Fruit fly (Drosophila melanogaster) whole organism, prepupa: ENCODE data around the gene cv.

ENCODE experiments used
- Blimp-1 ChIP-seq: fragments of 200-800 bp; sonication (Bioruptor generic); optimal IDR thresholded peaks from 3 replicates; lab custom pipeline; 2017; ENCODE audit warnings: missing biosample characterization, missing genetic modification characterization, mild to moderate bottlenecking, moderate library complexity, missing genetic modification reagents
- CG10631 ChIP-seq: fragments of 200-800 bp; sonication (Bioruptor generic); optimal IDR thresholded peaks from 2 replicates; lab custom pipeline; 2016; ENCODE audit warnings: missing biosample characterization, missing genetic modification characterization
- CG10669 ChIP-seq: fragments of 200-800 bp; sonication (Bioruptor generic); optimal IDR thresholded peaks from 3 replicates; lab custom pipeline; 2018; ENCODE audit warnings: missing biosample characterization, mild to moderate bottlenecking, missing genetic modification characterization, moderate library complexity
- CG11294 ChIP-seq: fragments of 200-800 bp; sonication (Bioruptor generic); IDR thresholded peaks from 2 replicates; pipeline ENCODE4 v1.3.6; 2022; ENCODE audit warnings: missing biosample characterization, missing genetic modification characterization
- CG11762 ChIP-seq: fragments of 200-800 bp; sonication (Bioruptor generic); optimal IDR thresholded peaks from 3 replicates; lab custom pipeline; 2016; ENCODE audit warnings: missing biosample characterization, missing genetic modification characterization; ENCODE audit not compliant: insufficient read depth
- CG11902 ChIP-seq: fragments of 200-800 bp; sonication (Bioruptor generic); optimal IDR thresholded peaks from 3 replicates; lab custom pipeline; 2016; ENCODE audit warnings: missing biosample characterization, missing genetic modification characterization
- CG15336 ChIP-seq: fragments of 200-800 bp; sonication (Bioruptor generic); IDR thresholded peaks from 2 replicates; pipeline ENCODE4 v1.3.6; 2022; ENCODE audit warnings: missing biosample characterization, missing genetic modification characterization
- CG1621 ChIP-seq: fragments of 200-800 bp; sonication (Bioruptor generic); optimal IDR thresholded peaks from 3 replicates; lab custom pipeline; 2018; ENCODE audit warnings: missing biosample characterization, mild to moderate bottlenecking, missing genetic modification characterization
- CG3032 ChIP-seq: fragments of 200-800 bp; optimal IDR thresholded peaks from 2 replicates; lab custom pipeline; 2019; ENCODE audit warnings: missing biosample characterization, mild to moderate bottlenecking, missing genetic modification characterization, moderate library complexity
- CG31627 ChIP-seq: fragments of 200-800 bp; sonication (Bioruptor generic); optimal IDR thresholded peaks from 3 replicates; lab custom pipeline; 2016; ENCODE audit warnings: missing biosample characterization, missing genetic modification characterization
- CG32006 ChIP-seq: fragments of 200-800 bp; sonication (Bioruptor generic); optimal IDR thresholded peaks from 3 replicates; lab custom pipeline; 2017; ENCODE audit warnings: missing biosample characterization, mild to moderate bottlenecking, missing genetic modification characterization
- CG34406 ChIP-seq: fragments of 200-800 bp; sonication (Bioruptor generic); optimal IDR thresholded peaks from 3 replicates; lab custom pipeline; 2016; ENCODE audit warnings: missing biosample characterization, missing genetic modification characterization
- CG3919 ChIP-seq: fragments of 200-800 bp; sonication (Bioruptor generic); optimal IDR thresholded peaks from 3 replicates; lab custom pipeline; 2016; ENCODE audit warnings: missing biosample characterization, missing genetic modification characterization
- CG4318 ChIP-seq: fragments of 200-800 bp; sonication (Bioruptor generic); optimal IDR thresholded peaks from 3 replicates; lab custom pipeline; 2017; ENCODE audit warnings: missing biosample characterization, mild to moderate bottlenecking, missing genetic modification characterization
- CG6163 ChIP-seq: fragments of 200-800 bp; sonication (Bioruptor generic); IDR thresholded peaks from 3 replicates; pipeline ENCODE4 v1.3.6; 2022; ENCODE audit warnings: missing biosample characterization, missing genetic modification characterization
- CG6792 ChIP-seq: fragments of 200-800 bp; sonication (Bioruptor generic); optimal IDR thresholded peaks from 3 replicates; lab custom pipeline; 2016; ENCODE audit warnings: missing biosample characterization, missing genetic modification characterization
- CG6808 ChIP-seq: fragments of 200-800 bp; sonication (Bioruptor generic); optimal IDR thresholded peaks from 3 replicates; lab custom pipeline; 2017; ENCODE audit warnings: missing biosample characterization, missing genetic modification characterization, mild to moderate bottlenecking, moderate library complexity, missing genetic modification reagents
- CG6854 ChIP-seq: fragments of 200-800 bp; sonication (Bioruptor generic); optimal IDR thresholded peaks from 2 replicates; lab custom pipeline; 2017; ENCODE audit warnings: missing biosample characterization, mild to moderate bottlenecking, missing genetic modification characterization
- CG7368 ChIP-seq: fragments of 200-800 bp; sonication (Bioruptor generic); optimal IDR thresholded peaks from 3 replicates; lab custom pipeline; 2016; ENCODE audit warnings: missing biosample characterization, missing genetic modification characterization
- CG8319 ChIP-seq: fragments of 200-800 bp; sonication (Bioruptor generic); optimal IDR thresholded peaks from 3 replicates; lab custom pipeline; 2016; ENCODE audit warnings: missing biosample characterization, missing genetic modification characterization
- CG8632 ChIP-seq: fragments of 200-800 bp; sonication (Bioruptor generic); optimal IDR thresholded peaks from 3 replicates; lab custom pipeline; 2016; ENCODE audit warnings: missing biosample characterization, missing genetic modification characterization
- CG9139 ChIP-seq: fragments of 200-800 bp; sonication (Bioruptor generic); optimal IDR thresholded peaks from 3 replicates; lab custom pipeline; 2017; ENCODE audit warnings: missing biosample characterization, mild to moderate bottlenecking, missing genetic modification characterization
- Eip75B ChIP-seq: fragments of 200-800 bp; sonication (Bioruptor generic); optimal IDR thresholded peaks from 3 replicates; lab custom pipeline; 2016; ENCODE audit warnings: missing biosample characterization, missing genetic modification characterization
- Eip78C ChIP-seq: fragments of 200-800 bp; sonication (Bioruptor generic); peaks from one replicate; lab custom pipeline; 2016; ENCODE audit warnings: missing biosample characterization, missing genetic modification characterization
- Eip93F ChIP-seq: fragments of 200-800 bp; sonication (Bioruptor generic); optimal IDR thresholded peaks from 2 replicates; lab custom pipeline; 2016; ENCODE audit warnings: missing biosample characterization, mild to moderate bottlenecking, missing genetic modification characterization
- Ets21C ChIP-seq: fragments of 200-800 bp; sonication (Bioruptor generic); optimal IDR thresholded peaks from 3 replicates; lab custom pipeline; 2016; ENCODE audit warnings: missing biosample characterization, missing genetic modification characterization
- Ets96B ChIP-seq: fragments of 200-800 bp; optimal IDR thresholded peaks from 2 replicates; lab custom pipeline; 2019; ENCODE audit warnings: missing biosample characterization, mild to moderate bottlenecking, missing genetic modification characterization, moderate library complexity
- Gug ChIP-seq: fragments of 200-800 bp; sonication (Bioruptor generic); IDR thresholded peaks from 2 replicates; pipeline ENCODE4 v1.3.6; 2022; ENCODE audit warnings: missing biosample characterization, missing genetic modification characterization
- Hr38 ChIP-seq: sonication (Bioruptor generic); optimal IDR thresholded peaks from 2 replicates; lab custom pipeline; 2016; ENCODE audit warnings: missing biosample characterization, missing genetic modification characterization
- Hr4 ChIP-seq: fragments of 200-800 bp; sonication (Bioruptor generic); optimal IDR thresholded peaks from 3 replicates; lab custom pipeline; 2016; ENCODE audit warnings: missing biosample characterization, missing genetic modification characterization
- Met ChIP-seq: fragments of 200-800 bp; sonication (Bioruptor generic); optimal IDR thresholded peaks from 3 replicates; lab custom pipeline; 2016; ENCODE audit warnings: missing biosample characterization, missing genetic modification characterization
- OdsH ChIP-seq: fragments of 200-800 bp; sonication (Bioruptor generic); optimal IDR thresholded peaks from 3 replicates; lab custom pipeline; 2016; ENCODE audit warnings: missing biosample characterization, missing genetic modification characterization
- Smox ChIP-seq: fragments of 200-800 bp; sonication (Bioruptor generic); optimal IDR thresholded peaks from 3 replicates; lab custom pipeline; 2016; ENCODE audit warnings: missing biosample characterization, missing genetic modification characterization
- Sox102F ChIP-seq: fragments of 200-800 bp; sonication (Bioruptor generic); optimal IDR thresholded peaks from 2 replicates; lab custom pipeline; 2016; ENCODE audit warnings: missing biosample characterization, mild to moderate bottlenecking, missing genetic modification characterization
- Sox14 ChIP-seq: fragments of 200-800 bp; sonication (Bioruptor generic); optimal IDR thresholded peaks from 3 replicates; lab custom pipeline; 2016; ENCODE audit warnings: missing biosample characterization, missing genetic modification characterization
- Sox15 ChIP-seq: fragments of 200-800 bp; sonication (Bioruptor generic); optimal IDR thresholded peaks from 3 replicates; lab custom pipeline; 2016; ENCODE audit warnings: missing biosample characterization, missing genetic modification characterization
- achi ChIP-seq: fragments of 200-800 bp; sonication (Bioruptor generic); optimal IDR thresholded peaks from 3 replicates; lab custom pipeline; 2016; ENCODE audit warnings: missing biosample characterization, missing genetic modification characterization
- acj6 ChIP-seq: fragments of 200-800 bp; sonication (Bioruptor generic); optimal IDR thresholded peaks from 3 replicates; lab custom pipeline; 2016; ENCODE audit warnings: missing biosample characterization, missing genetic modification characterization
- dac ChIP-seq: fragments of 200-800 bp; sonication (Bioruptor generic); optimal IDR thresholded peaks from 2 replicates; lab custom pipeline; 2017; ENCODE audit warnings: missing biosample characterization, mild to moderate bottlenecking, missing genetic modification characterization
- eg ChIP-seq: fragments of 200-800 bp; sonication (Bioruptor generic); IDR thresholded peaks from 3 replicates; pipeline ENCODE4 v1.3.6; 2022; ENCODE audit warnings: missing biosample characterization, missing genetic modification characterization
- esn ChIP-seq: fragments of 200-800 bp; sonication (Bioruptor generic); optimal IDR thresholded peaks from 2 replicates; lab custom pipeline; 2016; ENCODE audit warnings: missing biosample characterization, mild to moderate bottlenecking, missing genetic modification characterization, moderate library complexity
- fd59A ChIP-seq: fragments of 200-800 bp; sonication (Bioruptor generic); optimal IDR thresholded peaks from 2 replicates; lab custom pipeline; 2017; ENCODE audit warnings: missing biosample characterization, mild to moderate bottlenecking, missing genetic modification characterization, missing genetic modification reagents
- fd85E ChIP-seq: fragments of 200-800 bp; sonication (Bioruptor generic); optimal IDR thresholded peaks from 3 replicates; lab custom pipeline; 2016; ENCODE audit warnings: missing biosample characterization, missing genetic modification characterization
- lz ChIP-seq: fragments of 200-800 bp; sonication (Bioruptor generic); optimal IDR thresholded peaks from 3 replicates; lab custom pipeline; 2016; ENCODE audit warnings: missing biosample characterization, missing genetic modification characterization
- net ChIP-seq: fragments of 200-800 bp; sonication (Bioruptor generic); optimal IDR thresholded peaks from 3 replicates; lab custom pipeline; 2016; ENCODE audit warnings: missing biosample characterization, missing genetic modification characterization
- pdm3 ChIP-seq: fragments of 200-800 bp; sonication (Bioruptor generic); optimal IDR thresholded peaks from 3 replicates; lab custom pipeline; 2016; ENCODE audit warnings: missing biosample characterization, missing genetic modification characterization
- salr ChIP-seq, 2 experiments: fragments of 200-800 bp; sonication (Bioruptor generic); optimal IDR thresholded peaks; 3 replicates each; lab custom pipeline; 2016 to 2018; ENCODE audit warnings: missing biosample characterization in 2 of 2, missing genetic modification characterization in 2 of 2, mild to moderate bottlenecking in 1 of 2
- spab ChIP-seq: fragments of 200-800 bp; sonication (Bioruptor generic); optimal IDR thresholded peaks from 2 replicates; lab custom pipeline; 2017; ENCODE audit warnings: missing biosample characterization, mild to moderate bottlenecking, missing genetic modification characterization, missing genetic modification reagents
- ss ChIP-seq, 2 experiments: fragments of 200-800 bp; sonication (Bioruptor generic); optimal IDR thresholded peaks; 2 replicates in 1 of 2; 3 replicates in 1 of 2; lab custom pipeline; 2017 to 2018; ENCODE audit warnings: mild to moderate bottlenecking in 2 of 2, missing biosample characterization in 2 of 2, missing genetic modification characterization in 2 of 2, moderate library complexity in 1 of 2
- svp ChIP-seq: fragments of 200-800 bp; sonication (Bioruptor generic); peaks from one replicate; lab custom pipeline; 2016; ENCODE audit warnings: missing biosample characterization, missing genetic modification characterization
- topi ChIP-seq: fragments of 200-800 bp; sonication (Bioruptor generic); optimal IDR thresholded peaks from 3 replicates; lab custom pipeline; 2016; ENCODE audit warnings: missing biosample characterization, missing genetic modification characterization
- vri ChIP-seq: fragments of 200-800 bp; sonication (Bioruptor generic); optimal IDR thresholded peaks from 3 replicates; lab custom pipeline; 2016; ENCODE audit warnings: missing biosample characterization, mild to moderate bottlenecking, missing genetic modification characterization

Gene cv

DNA sequence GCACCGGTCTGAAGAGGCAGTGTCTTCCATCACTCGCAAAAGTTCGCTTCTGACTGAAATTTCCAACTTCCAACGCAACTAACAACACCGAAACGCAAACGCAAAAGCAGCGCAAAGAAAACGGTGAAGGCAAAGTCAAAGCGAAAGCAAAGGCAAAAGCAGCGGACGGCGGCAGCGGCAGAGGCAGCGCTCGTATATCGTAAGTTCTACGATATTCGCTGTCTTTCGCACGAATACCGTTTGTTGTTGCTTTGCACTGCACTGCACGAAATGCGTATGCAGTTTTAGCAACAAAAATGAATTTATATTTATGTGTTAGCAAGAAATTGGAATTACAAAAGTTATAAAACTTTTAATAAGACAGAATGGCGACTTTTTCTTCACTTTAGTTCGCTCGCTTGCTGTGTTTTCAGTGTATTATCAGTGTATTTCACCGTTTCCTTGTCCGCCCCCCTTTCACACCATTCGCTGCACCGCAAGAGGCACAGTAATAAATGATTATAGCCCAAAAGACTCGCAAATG is 41.3 kb upstream of the cv start, which contains the start of gene OtopLa:
TSS of gene OtopLa (minus strand) at position 51 of the 523 bp plus-strand sequence.
- peak; percentile 62 for TF ChIP-seq CG4318 (GFP tag; lab: Kevin White, UChicago)
- peak; percentile 40 for TF ChIP-seq Ets21C (GFP tag; lab: Kevin White, UChicago)
- peak; percentile 72 for TF ChIP-seq acj6 (GFP tag; lab: Kevin White, UChicago)
- TF ChIP-seq CG11762 (GFP tag; lab: Kevin White, UChicago), result peak; percentile 66
- no peak for TF ChIP-seq Blimp-1
- no peak for TF ChIP-seq Hr38
- peak; percentile 73 for TF ChIP-seq lz (GFP tag; lab: Kevin White, UChicago)
- peak; percentile 76 for TF ChIP-seq net (GFP tag; lab: Kevin White, UChicago)
- TF ChIP-seq topi (GFP tag; lab: Kevin White, UChicago), result peak; percentile 55
- TF ChIP-seq CG34406 (GFP tag; lab: Kevin White, UChicago), result peak; percentile 63
- peak; percentile 66 for TF ChIP-seq CG31627 (GFP tag; lab: Kevin White, UChicago)
- peak; percentile 88 for TF ChIP-seq CG15336 (GFP tag; lab: Robert Waterston, UW)
- peak; percentile 58 for TF ChIP-seq Smox (GFP tag; lab: Kevin White, UChicago)
- TF ChIP-seq Sox15 (GFP tag; lab: Kevin White, UChicago), result peak; percentile 19
- TF ChIP-seq eg, result peak; percentile 89
- peak; percentile 48 for TF ChIP-seq Sox102F (GFP tag; lab: Kevin White, UChicago)
- TF ChIP-seq Eip93F, result no peak
- TF ChIP-seq ss (GFP tag; optimal IDR thresholded peaks at IDR 0.05; lab: Kevin White, UChicago), result peak; percentile 65 to 77
- TF ChIP-seq Met (GFP tag; lab: Kevin White, UChicago), result peak; percentile 67
- TF ChIP-seq CG9139 (GFP tag; lab: Kevin White, UChicago), result peak; percentile 52
- TF ChIP-seq CG8319 (GFP tag; lab: Kevin White, UChicago), result peak; percentile 53
- peak; percentile 72 for TF ChIP-seq CG3032 (tag; lab: Kevin White, UChicago)
- TF ChIP-seq CG8632, result peak; percentile 59
- TF ChIP-seq pdm3, result peak; percentile 76
- TF ChIP-seq CG7368, result peak; percentile 55
- TF ChIP-seq fd85E (GFP tag; lab: Kevin White, UChicago), result no peak
- TF ChIP-seq vri (GFP tag; lab: Kevin White, UChicago), result peak; percentile 9
- TF ChIP-seq CG6808, result peak; percentile 62
- TF ChIP-seq CG6792 (GFP tag; lab: Kevin White, UChicago), result peak; percentile 57
- peak; percentile 65 for TF ChIP-seq esn
- TF ChIP-seq OdsH (GFP tag; lab: Kevin White, UChicago), result peak; percentile 75
- TF ChIP-seq salr (GFP tag; optimal IDR thresholded peaks at IDR 0.05; lab: Kevin White, UChicago), result peak; percentile 60 to 64
- TF ChIP-seq Hr4 (GFP tag; lab: Kevin White, UChicago), result peak; percentile 87
- TF ChIP-seq CG10669, result peak; percentile 66
- TF ChIP-seq Eip75B, result peak; percentile 83
- TF ChIP-seq svp (GFP tag; lab: Kevin White, UChicago), result peak; percentile 85
- peak; percentile 93 for TF ChIP-seq Eip78C (GFP tag; lab: Kevin White, UChicago)
- TF ChIP-seq spab (GFP tag; lab: Kevin White, UChicago), result peak; percentile 64
- peak; percentile 90 for TF ChIP-seq CG6163 (GFP tag; lab: Robert Waterston, UW)
- peak; percentile 82 for TF ChIP-seq Gug (GFP tag; lab: Robert Waterston, UW)
- no peak for TF ChIP-seq CG6854
- TF ChIP-seq CG1621 (tag; lab: Kevin White, UChicago), result peak; percentile 66
- peak; percentile 79 for TF ChIP-seq CG3919
- TF ChIP-seq Sox14, result peak; percentile 58
- peak; percentile 66 for TF ChIP-seq dac (GFP tag; lab: Kevin White, UChicago)
- TF ChIP-seq CG11902 (GFP tag; lab: Kevin White, UChicago), result peak; percentile 29
- peak; percentile 74 for TF ChIP-seq CG10631 (GFP tag; lab: Kevin White, UChicago)
- peak; percentile 72; the same call in 1 of the 2 replicates for TF ChIP-seq CG11294 (GFP tag; lab: Robert Waterston, UW)
- TF ChIP-seq Ets96B (tag; lab: Kevin White, UChicago), result peak; percentile 67
- peak; percentile 70 for TF ChIP-seq achi (GFP tag; lab: Kevin White, UChicago)
- peak; percentile 84 for TF ChIP-seq CG32006 (GFP tag; lab: Kevin White, UChicago)
- TF ChIP-seq fd59A, result peak; percentile 61
